Fruit fly (Drosophila melanogaster) whole organism, prepupa: ENCODE data around the gene ppan.
A peak's percentile ranks its signal among the peaks of the same experiment; 100 is the strongest.

ENCODE experiments used
- Blimp-1 ChIP-seq: fragments of 200-800 bp; sonication (Bioruptor generic); optimal IDR thresholded peaks from 3 replicates; lab custom pipeline; 2017; ENCODE audit warnings: missing biosample characterization, missing genetic modification characterization, mild to moderate bottlenecking, moderate library complexity, missing genetic modification reagents
- CG10669 ChIP-seq: fragments of 200-800 bp; sonication (Bioruptor generic); optimal IDR thresholded peaks from 3 replicates; lab custom pipeline; 2018; ENCODE audit warnings: missing biosample characterization, mild to moderate bottlenecking, missing genetic modification characterization, moderate library complexity
- CG11294 ChIP-seq: fragments of 200-800 bp; sonication (Bioruptor generic); IDR thresholded peaks from 2 replicates; pipeline ENCODE4 v1.3.6; 2022; ENCODE audit warnings: missing biosample characterization, missing genetic modification characterization
- CG15336 ChIP-seq: fragments of 200-800 bp; sonication (Bioruptor generic); IDR thresholded peaks from 2 replicates; pipeline ENCODE4 v1.3.6; 2022; ENCODE audit warnings: missing biosample characterization, missing genetic modification characterization
- CG1621 ChIP-seq: fragments of 200-800 bp; sonication (Bioruptor generic); optimal IDR thresholded peaks from 3 replicates; lab custom pipeline; 2018; ENCODE audit warnings: missing biosample characterization, mild to moderate bottlenecking, missing genetic modification characterization
- CG16779 ChIP-seq: fragments of 200-800 bp; sonication (Bioruptor generic); optimal IDR thresholded peaks from 3 replicates; lab custom pipeline; 2017; ENCODE audit warnings: missing biosample characterization, mild to moderate bottlenecking, missing genetic modification characterization
- CG34406 ChIP-seq: fragments of 200-800 bp; sonication (Bioruptor generic); optimal IDR thresholded peaks from 3 replicates; lab custom pipeline; 2016; ENCODE audit warnings: missing biosample characterization, missing genetic modification characterization
- CG6163 ChIP-seq: fragments of 200-800 bp; sonication (Bioruptor generic); IDR thresholded peaks from 3 replicates; pipeline ENCODE4 v1.3.6; 2022; ENCODE audit warnings: missing biosample characterization, missing genetic modification characterization
- CG6792 ChIP-seq: fragments of 200-800 bp; sonication (Bioruptor generic); optimal IDR thresholded peaks from 3 replicates; lab custom pipeline; 2016; ENCODE audit warnings: missing biosample characterization, missing genetic modification characterization
- CG6808 ChIP-seq: fragments of 200-800 bp; sonication (Bioruptor generic); optimal IDR thresholded peaks from 3 replicates; lab custom pipeline; 2017; ENCODE audit warnings: missing biosample characterization, missing genetic modification characterization, mild to moderate bottlenecking, moderate library complexity, missing genetic modification reagents
- CG6854 ChIP-seq: fragments of 200-800 bp; sonication (Bioruptor generic); optimal IDR thresholded peaks from 2 replicates; lab custom pipeline; 2017; ENCODE audit warnings: missing biosample characterization, mild to moderate bottlenecking, missing genetic modification characterization
- CG8119 ChIP-seq: fragments of 200-800 bp; sonication (Bioruptor generic); IDR thresholded peaks from 3 replicates; pipeline ENCODE4 v1.3.6; 2022; ENCODE audit warnings: missing biosample characterization, missing genetic modification characterization
- CG8319 ChIP-seq: fragments of 200-800 bp; sonication (Bioruptor generic); optimal IDR thresholded peaks from 3 replicates; lab custom pipeline; 2016; ENCODE audit warnings: missing biosample characterization, missing genetic modification characterization
- CG8632 ChIP-seq: fragments of 200-800 bp; sonication (Bioruptor generic); optimal IDR thresholded peaks from 3 replicates; lab custom pipeline; 2016; ENCODE audit warnings: missing biosample characterization, missing genetic modification characterization
- Eip75B ChIP-seq: fragments of 200-800 bp; sonication (Bioruptor generic); optimal IDR thresholded peaks from 3 replicates; lab custom pipeline; 2016; ENCODE audit warnings: missing biosample characterization, missing genetic modification characterization
- Eip78C ChIP-seq: fragments of 200-800 bp; sonication (Bioruptor generic); peaks from one replicate; lab custom pipeline; 2016; ENCODE audit warnings: missing biosample characterization, missing genetic modification characterization
- Eip93F ChIP-seq: fragments of 200-800 bp; sonication (Bioruptor generic); optimal IDR thresholded peaks from 2 replicates; lab custom pipeline; 2016; ENCODE audit warnings: missing biosample characterization, mild to moderate bottlenecking, missing genetic modification characterization
- Ets21C ChIP-seq: fragments of 200-800 bp; sonication (Bioruptor generic); optimal IDR thresholded peaks from 3 replicates; lab custom pipeline; 2016; ENCODE audit warnings: missing biosample characterization, missing genetic modification characterization
- Gug ChIP-seq: fragments of 200-800 bp; sonication (Bioruptor generic); IDR thresholded peaks from 2 replicates; pipeline ENCODE4 v1.3.6; 2022; ENCODE audit warnings: missing biosample characterization, missing genetic modification characterization
- Hr38 ChIP-seq: sonication (Bioruptor generic); optimal IDR thresholded peaks from 2 replicates; lab custom pipeline; 2016; ENCODE audit warnings: missing biosample characterization, missing genetic modification characterization
- Lpt ChIP-seq: fragments of 200-800 bp; sonication (Bioruptor generic); optimal IDR thresholded peaks from 3 replicates; lab custom pipeline; 2016; ENCODE audit warnings: missing biosample characterization, missing genetic modification characterization
- Met ChIP-seq: fragments of 200-800 bp; sonication (Bioruptor generic); optimal IDR thresholded peaks from 3 replicates; lab custom pipeline; 2016; ENCODE audit warnings: missing biosample characterization, missing genetic modification characterization
- OdsH ChIP-seq: fragments of 200-800 bp; sonication (Bioruptor generic); optimal IDR thresholded peaks from 3 replicates; lab custom pipeline; 2016; ENCODE audit warnings: missing biosample characterization, missing genetic modification characterization
- Smox ChIP-seq: fragments of 200-800 bp; sonication (Bioruptor generic); optimal IDR thresholded peaks from 3 replicates; lab custom pipeline; 2016; ENCODE audit warnings: missing biosample characterization, missing genetic modification characterization
- Sox14 ChIP-seq: fragments of 200-800 bp; sonication (Bioruptor generic); optimal IDR thresholded peaks from 3 replicates; lab custom pipeline; 2016; ENCODE audit warnings: missing biosample characterization, missing genetic modification characterization
- Sox15 ChIP-seq: fragments of 200-800 bp; sonication (Bioruptor generic); optimal IDR thresholded peaks from 3 replicates; lab custom pipeline; 2016; ENCODE audit warnings: missing biosample characterization, missing genetic modification characterization
- dsx ChIP-seq: fragments of 200-800 bp; optimal IDR thresholded peaks from 3 replicates; lab custom pipeline; 2019; ENCODE audit warnings: missing biosample characterization, mild to moderate bottlenecking, missing genetic modification characterization, moderate library complexity; ENCODE audit not compliant: poor library complexity, severe bottlenecking
- esn ChIP-seq: fragments of 200-800 bp; sonication (Bioruptor generic); optimal IDR thresholded peaks from 2 replicates; lab custom pipeline; 2016; ENCODE audit warnings: missing biosample characterization, mild to moderate bottlenecking, missing genetic modification characterization, moderate library complexity
- fd59A ChIP-seq: fragments of 200-800 bp; sonication (Bioruptor generic); optimal IDR thresholded peaks from 2 replicates; lab custom pipeline; 2017; ENCODE audit warnings: missing biosample characterization, mild to moderate bottlenecking, missing genetic modification characterization, missing genetic modification reagents
- fkh ChIP-seq: fragments of 200-800 bp; sonication (Bioruptor generic); optimal IDR thresholded peaks from 3 replicates; lab custom pipeline; 2017; ENCODE audit warnings: missing biosample characterization, mild to moderate bottlenecking, missing genetic modification characterization, moderate library complexity
- lz ChIP-seq: fragments of 200-800 bp; sonication (Bioruptor generic); optimal IDR thresholded peaks from 3 replicates; lab custom pipeline; 2016; ENCODE audit warnings: missing biosample characterization, missing genetic modification characterization
- net ChIP-seq: fragments of 200-800 bp; sonication (Bioruptor generic); optimal IDR thresholded peaks from 3 replicates; lab custom pipeline; 2016; ENCODE audit warnings: missing biosample characterization, missing genetic modification characterization
- salr ChIP-seq, 2 experiments: fragments of 200-800 bp; sonication (Bioruptor generic); optimal IDR thresholded peaks; 3 replicates each; lab custom pipeline; 2016 to 2018; ENCODE audit warnings: missing biosample characterization in 2 of 2, missing genetic modification characterization in 2 of 2, mild to moderate bottlenecking in 1 of 2
- spab ChIP-seq: fragments of 200-800 bp; sonication (Bioruptor generic); optimal IDR thresholded peaks from 2 replicates; lab custom pipeline; 2017; ENCODE audit warnings: missing biosample characterization, mild to moderate bottlenecking, missing genetic modification characterization, missing genetic modification reagents
- ss ChIP-seq, 2 experiments: fragments of 200-800 bp; sonication (Bioruptor generic); optimal IDR thresholded peaks; 2 replicates in 1 of 2; 3 replicates in 1 of 2; lab custom pipeline; 2017 to 2018; ENCODE audit warnings: mild to moderate bottlenecking in 2 of 2, missing biosample characterization in 2 of 2, missing genetic modification characterization in 2 of 2, moderate library complexity in 1 of 2
- svp ChIP-seq: fragments of 200-800 bp; sonication (Bioruptor generic); peaks from one replicate; lab custom pipeline; 2016; ENCODE audit warnings: missing biosample characterization, missing genetic modification characterization
- topi ChIP-seq: fragments of 200-800 bp; sonication (Bioruptor generic); optimal IDR thresholded peaks from 3 replicates; lab custom pipeline; 2016; ENCODE audit warnings: missing biosample characterization, missing genetic modification characterization
- vri ChIP-seq: fragments of 200-800 bp; sonication (Bioruptor generic); optimal IDR thresholded peaks from 3 replicates; lab custom pipeline; 2016; ENCODE audit warnings: missing biosample characterization, mild to moderate bottlenecking, missing genetic modification characterization

Gene ppan

dm6 chr3R:21077577-21077976 lies 38.5 kb upstream of the ppan start:
- TF ChIP-seq Eip78C (no peak), CG8119 (no peak), CG8632 (no peak), CG16779 (tag; lab: Kevin White, UChicago) (no peak), Hr38 (GFP tag; lab: Kevin White, UChicago) (no peak), CG34406 (GFP tag; lab: Kevin White, UChicago) (no peak), Eip93F (no peak), Sox15 (no peak)

- TF ChIP-seq fkh (no peak), fd59A (GFP tag; lab: Kevin White, UChicago) (no peak), Gug (GFP tag; lab: Robert Waterston, UW) (no peak), svp (GFP tag; lab: Kevin White, UChicago) (no peak), vri (GFP tag; lab: Kevin White, UChicago) (peak; percentile 42)
Measured at dm6 chr3R:21078211-21078610, 37.8 kb upstream of the ppan start.

dm6 chr3R:21078958-21079357 lies 37.1 kb upstream of the ppan start:
- TF ChIP-seq Hr38 (GFP tag; lab: Kevin White, UChicago): no peak
- no peak for TF ChIP-seq esn (GFP tag; lab: Kevin White, UChicago)
- TF ChIP-seq, all 60 proteins: peak for 0

- TF ChIP-seq Smox (GFP tag; lab: Kevin White, UChicago): no peak
- peak; percentile 56 for TF ChIP-seq fkh
- peak; percentile 63 for TF ChIP-seq vri (GFP tag; lab: Kevin White, UChicago)
- TF ChIP-seq CG15336 (GFP tag; lab: Robert Waterston, UW): no peak
- TF ChIP-seq CG8119: no peak
- no peak for TF ChIP-seq Lpt
- TF ChIP-seq, all 60 proteins: peak for 2
Measured at dm6 chr3R:21080876-21081586, 35.0 kb upstream of the ppan start, which contains the start of gene HHEX. TSS of gene HHEX (minus strand) at chr3R:21080926.

dm6 chr3R:21084979-21085378 lies 31.1 kb upstream of the ppan start:
- no peak for TF ChIP-seq spab (GFP tag; lab: Kevin White, UChicago)
- TF ChIP-seq svp (GFP tag; lab: Kevin White, UChicago): peak; percentile 81
- TF ChIP-seq, all 60 proteins: peak for 1

dm6 chr3R:21089416-21089815 lies 26.6 kb upstream of the ppan start:
- peak; percentile 43 for TF ChIP-seq CG6792 (GFP tag; lab: Kevin White, UChicago)
- TF ChIP-seq CG34406 (GFP tag; lab: Kevin White, UChicago): peak; percentile 42
- no peak for TF ChIP-seq CG8119
- TF ChIP-seq OdsH (GFP tag; lab: Kevin White, UChicago): no peak
- TF ChIP-seq topi: peak; percentile 51
- peak; percentile 13 for TF ChIP-seq Eip75B (GFP tag; lab: Kevin White, UChicago)
- peak in 1 of 2 experiments; percentile 57 for TF ChIP-seq ss (GFP tag; optimal IDR thresholded peaks at IDR 0.05; lab: Kevin White, UChicago)
- no peak for TF ChIP-seq dsx (GFP tag; lab: Kevin White, UChicago)
- no peak for TF ChIP-seq net (GFP tag; lab: Kevin White, UChicago)
- TF ChIP-seq CG6163 (GFP tag; lab: Robert Waterston, UW): peak; percentile 72
- peak; percentile 48 for TF ChIP-seq esn (GFP tag; lab: Kevin White, UChicago)
- TF ChIP-seq vri (GFP tag; lab: Kevin White, UChicago): peak; percentile 18
- TF ChIP-seq svp (GFP tag; lab: Kevin White, UChicago): peak; percentile 22
- TF ChIP-seq CG1621 (tag; lab: Kevin White, UChicago): no peak
- no peak for TF ChIP-seq CG11294 (GFP tag; lab: Robert Waterston, UW)
- TF ChIP-seq salr (GFP tag; optimal IDR thresholded peaks at IDR 0.05; lab: Kevin White, UChicago): peak in 1 of 2 experiments; percentile 30
- peak; percentile 23 for TF ChIP-seq CG6808
- no peak for TF ChIP-seq Hr38 (GFP tag; lab: Kevin White, UChicago)
- TF ChIP-seq Eip93F: no peak
- TF ChIP-seq Eip78C: peak; percentile 87
- peak; percentile 56 for TF ChIP-seq CG6854 (GFP tag; lab: Kevin White, UChicago)
- no peak for TF ChIP-seq CG16779 (tag; lab: Kevin White, UChicago)
- peak; percentile 52 for TF ChIP-seq CG10669
- peak; percentile 24 for TF ChIP-seq Blimp-1 (GFP tag; lab: Kevin White, UChicago)
- TF ChIP-seq spab (GFP tag; lab: Kevin White, UChicago): peak; percentile 24
- peak; percentile 3 for TF ChIP-seq CG8319 (GFP tag; lab: Kevin White, UChicago)
- TF ChIP-seq fd59A (GFP tag; lab: Kevin White, UChicago): peak; percentile 35
- no peak for TF ChIP-seq Ets21C (GFP tag; lab: Kevin White, UChicago)
- TF ChIP-seq Sox14 (GFP tag; lab: Kevin White, UChicago): peak; percentile 13
- TF ChIP-seq lz (GFP tag; lab: Kevin White, UChicago): peak; percentile 3
- TF ChIP-seq Met (GFP tag; lab: Kevin White, UChicago): no peak
